Worm (Caenorhabditis elegans) whole organism, mixed stage, embryonic: Measurements from ENCODE around the gene Y50D4B.6.

Source experiments
- bed-3 ChIP-seq: fragments of 200-800 bp; sonication (Bioruptor generic); optimal IDR thresholded peaks from 3 replicates; lab custom pipeline; 2018; ENCODE audit warnings: mild to moderate bottlenecking, missing genetic modification characterization, moderate library complexity, missing compliant biosample characterization
- lin-13 ChIP-seq: fragments of 150-350 bp; optimal IDR thresholded peaks from 2 replicates; lab custom pipeline; 2014; ENCODE audit warnings: missing biosample characterization, missing genetic modification characterization
- ztf-11 ChIP-seq: fragments of 150-350 bp; optimal IDR thresholded peaks from 2 replicates; lab custom pipeline; 2014; ENCODE audit warnings: missing biosample characterization, missing genetic modification characterization

ce11 chrV:1131880-1132623 lies 47.9 kb downstream of the Y50D4B.6 start, which contains the start of gene W07B8.4:
- TF ChIP-seq ztf-11 (tag; lab: Kevin White, UChicago) (no peak), bed-3 (GFP tag; lab: Kevin White, UChicago) (no peak), lin-13 (tag; lab: Kevin White, UChicago) (no peak)
